Fruit fly (Drosophila melanogaster): ENCODE results near the gene RpL13.

DNA sequence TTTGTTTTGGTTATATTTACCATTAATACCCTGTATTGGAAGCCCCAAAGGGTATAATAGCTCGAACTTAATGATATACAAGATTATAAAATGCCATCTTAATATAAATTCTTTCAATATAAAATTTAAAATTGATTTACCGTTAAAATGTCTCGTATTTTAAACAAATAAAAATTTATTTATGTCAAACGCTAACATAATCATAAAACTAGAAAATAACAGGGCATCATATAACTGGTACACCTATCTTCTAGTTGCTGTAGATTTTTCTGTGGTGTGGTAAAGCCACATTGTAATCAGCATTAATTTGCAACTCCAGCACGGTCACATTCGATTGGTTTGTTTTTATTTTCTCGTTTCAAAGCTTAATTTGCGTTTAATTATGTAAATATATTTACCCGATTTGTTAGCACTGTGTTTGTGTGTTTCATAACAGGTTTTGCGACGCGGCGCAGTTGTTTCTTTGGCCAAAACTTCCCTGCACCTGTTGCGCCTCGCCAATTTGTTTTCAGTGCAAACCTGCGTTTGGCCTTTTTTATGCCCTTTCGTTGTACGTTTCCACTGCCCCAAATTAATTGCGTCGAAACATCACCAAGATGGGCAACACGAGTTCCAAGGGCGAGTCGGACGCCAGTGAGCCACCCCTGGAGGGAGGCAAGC, 10.0 kb upstream of the RpL13 start, which contains the start of the genes CG4658 and CG5846:
- TF ChIP-seq Myc (optimal IDR thresholded peaks at IDR 0.05) = no peak
- no peak for TF ChIP-seq lola (GFP tag; optimal IDR thresholded peaks at IDR 0.05)
- no peak for TF ChIP-seq Rel (GFP tag; optimal IDR thresholded peaks at IDR 0.05)
- peak; percentile 69 for TF ChIP-seq Rel (tag; optimal IDR thresholded peaks at IDR 0.05)
- peak; percentile 93 for TF ChIP-seq h (GFP tag; optimal IDR thresholded peaks at IDR 0.05)
- peak; percentile 92 for TF ChIP-seq Sp1 (GFP tag; optimal IDR thresholded peaks at IDR 0.05)
- TF ChIP-seq Hnf4 (GFP tag; optimal IDR thresholded peaks at IDR 0.05) = peak; percentile 93
- TF ChIP-seq fru (GFP tag; optimal IDR thresholded peaks at IDR 0.05) = peak; percentile 90
- TF ChIP-seq Hr78 (GFP tag; optimal IDR thresholded peaks at IDR 0.05) = no peak
- peak; percentile 91 for TF ChIP-seq psq (GFP tag; optimal IDR thresholded peaks at IDR 0.05)
- TF ChIP-seq dl (GFP tag; optimal IDR thresholded peaks at IDR 0.05; ENCODE audit: insufficient read depth in 1 of 2, partially characterized antibody in 2 of 2) = no peak
- no peak for TF ChIP-seq usp (GFP tag; optimal IDR thresholded peaks at IDR 0.05)
- peak; percentile 94 for TF ChIP-seq woc (GFP tag; optimal IDR thresholded peaks at IDR 0.05)
